Worm (Caenorhabditis elegans) whole organism, L4/young adult: Measurements from ENCODE around the gene W08F4.13.

Source experiments
- W03F9.2 ChIP-seq: fragments of 150-350 bp; optimal IDR thresholded peaks from 2 replicates; lab custom pipeline; 2014; ENCODE audit warnings: missing biosample characterization, missing genetic modification characterization
- dao-5 ChIP-seq: sonication (generic microtip); optimal IDR thresholded peaks from 2 replicates; lab custom pipeline; 2016; ENCODE audit warnings: missing genotype, missing genetic modification characterization, moderate library complexity, missing compliant biosample characterization
- him-1 ChIP-seq: sonication (generic microtip); optimal IDR thresholded peaks from 2 replicates; lab custom pipeline; 2016; ENCODE audit warnings: missing genotype, missing genetic modification reagents, missing genetic modification characterization, missing compliant biosample characterization

DNA sequence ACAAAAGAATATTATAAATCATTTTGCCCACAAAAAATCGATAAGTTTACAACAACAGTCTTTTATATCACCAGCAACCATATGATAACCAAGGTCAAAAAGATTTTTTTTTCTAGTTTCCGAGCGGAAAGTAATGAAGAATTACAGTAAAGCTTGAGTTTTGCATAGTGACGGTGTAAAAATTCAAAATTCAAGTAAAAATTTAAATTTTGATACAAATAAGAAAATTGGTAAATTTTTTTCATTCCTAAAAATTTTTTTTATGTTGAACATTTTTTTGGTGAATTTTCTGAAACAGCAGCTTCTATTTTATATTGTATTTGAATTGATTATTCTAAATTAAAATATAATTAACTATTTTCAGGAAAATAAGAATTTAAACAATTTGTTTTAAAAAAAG lies 15.8 kb upstream of the W08F4.13 start, which contains the start of gene W08F4.5:
- TF ChIP-seq dao-5 (no peak), him-1 (tag; lab: Kevin White, UChicago) (no peak), W03F9.2 (no peak)
